Worm (Caenorhabditis elegans) whole organism, midembryonic: ENCODE results near the gene M110.10.

Experiments
- T22C8.4 ChIP-seq: fragments of 200-800 bp; sonication (Bioruptor generic); IDR thresholded peaks from 2 replicates; pipeline ENCODE4 v1.3.6; 2022; ENCODE audit warnings: missing genetic modification characterization, missing compliant biosample characterization
- cog-1 ChIP-seq: sonication (generic microtip); optimal IDR thresholded peaks from 2 replicates; lab custom pipeline; 2016; ENCODE audit warnings: missing genetic modification characterization, missing compliant biosample characterization
- flt-1 ChIP-seq: fragments of 200-800 bp; sonication (Bioruptor generic); IDR thresholded peaks from 2 replicates; pipeline ENCODE4 v1.3.6; 2022; ENCODE audit warnings: missing genetic modification characterization, missing compliant biosample characterization
- klf-2 ChIP-seq: fragments of 200-800 bp; sonication (Bioruptor generic); conservative IDR thresholded peaks from 2 replicates; pipeline ENCODE4 v1.3.6; 2022; ENCODE audit warnings: missing genetic modification reagents, missing genetic modification characterization, missing compliant biosample characterization
- med-1 ChIP-seq: sonication (generic microtip); optimal IDR thresholded peaks from 2 replicates; lab custom pipeline; 2017; ENCODE audit warnings: missing genetic modification characterization, mild to moderate bottlenecking, missing compliant biosample characterization, antibody characterized with exemption, missing genetic modification reagents; ENCODE audit not compliant: insufficient read depth
- ref-1 ChIP-seq: fragments of 200-800 bp; sonication (Bioruptor generic); conservative IDR thresholded peaks from 2 replicates; pipeline ENCODE4 v1.3.6; 2022; ENCODE audit warnings: missing genetic modification reagents, missing genetic modification characterization, missing compliant biosample characterization
- tab-1 ChIP-seq: fragments of 200-800 bp; sonication (Bioruptor generic); IDR thresholded peaks from 2 replicates; pipeline ENCODE4 v1.3.6; 2022; ENCODE audit warnings: missing genetic modification characterization, missing compliant biosample characterization
- ztf-23 ChIP-seq: fragments of 200-800 bp; sonication (Bioruptor generic); IDR thresholded peaks from 2 replicates; pipeline ENCODE4 v1.3.6; 2022; ENCODE audit warnings: missing genetic modification reagents, missing genetic modification characterization, missing compliant biosample characterization

DNA sequence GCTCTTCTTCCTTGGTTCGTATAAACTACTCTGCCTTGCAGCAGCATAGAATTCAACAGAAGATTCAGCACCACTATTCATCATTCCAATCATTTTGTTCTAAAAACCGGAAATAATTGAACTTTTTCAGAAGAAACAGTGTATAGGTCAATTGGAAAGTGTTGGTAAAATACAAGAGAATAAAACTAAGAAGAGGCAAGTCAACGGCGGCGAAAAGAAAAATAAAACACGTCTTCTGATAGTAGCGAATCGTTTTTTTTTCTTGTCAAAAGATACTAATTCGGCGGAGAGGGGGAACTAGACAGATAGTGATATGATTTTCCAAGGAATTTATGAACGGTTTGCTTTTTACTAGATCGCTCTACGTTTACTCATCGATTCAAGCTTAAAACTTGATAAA, 44.8 kb upstream of the M110.10 start, which contains the start of gene F35C11.6:
- TF ChIP-seq flt-1 (no peak), med-1 (no peak), T22C8.4 (no peak), ref-1 (GFP tag; lab: Robert Waterston, UW) (no peak), ztf-23 (GFP tag; lab: Robert Waterston, UW) (no peak), tab-1 (GFP tag; lab: Robert Waterston, UW) (no peak), cog-1 (tag; lab: Kevin White, UChicago) (no peak), klf-2 (no peak)
